Fruit fly (Drosophila melanogaster) whole organism, wandering third instar larva: Measurements from ENCODE around the gene CG15471.

ENCODE experiments used
- Abd-B ChIP-seq: fragments of >200 bp; optimal IDR thresholded peaks from 2 replicates; lab custom pipeline; 2017; ENCODE audit warnings: missing biosample characterization, missing genetic modification characterization
- CrebA ChIP-seq: fragments of 200-800 bp; sonication (Bioruptor generic); optimal IDR thresholded peaks from 2 replicates; lab custom pipeline; 2016; ENCODE audit warnings: missing biosample characterization, mild to moderate bottlenecking, missing genetic modification characterization, borderline replicate concordance
- Hr83 ChIP-seq: fragments of 200-300 bp; sonication (Bioruptor generic); optimal IDR thresholded peaks from 2 replicates; lab custom pipeline; 2016; ENCODE audit warnings: missing biosample characterization, mild to moderate bottlenecking, missing genetic modification characterization, moderate library complexity; ENCODE audit not compliant: poor library complexity, severe bottlenecking
- Jra ChIP-seq: sonication (Bioruptor generic); optimal IDR thresholded peaks from 2 replicates; lab custom pipeline; 2016; ENCODE audit warnings: missing biosample characterization, missing genetic modification characterization
- N ChIP-seq: fragments of >200 bp; optimal IDR thresholded peaks from 2 replicates; lab custom pipeline; 2018; ENCODE audit warnings: missing biosample characterization, missing external identifiers, missing genetic modification characterization
- Rel ChIP-seq, 2 experiments: fragments of 200-800 bp; sonication (Bioruptor generic) in 1 of 2; optimal IDR thresholded peaks; 2 replicates in 1 of 2; 3 replicates in 1 of 2; lab custom pipeline; 2016 to 2019; ENCODE audit warnings: mild to moderate bottlenecking in 2 of 2, missing biosample characterization in 2 of 2, missing genetic modification characterization in 2 of 2, moderate library complexity in 1 of 2
- Sp1 ChIP-seq: fragments of 200-800 bp; sonication (Bioruptor generic); optimal IDR thresholded peaks from 3 replicates; lab custom pipeline; 2019; ENCODE audit warnings: missing biosample characterization, mild to moderate bottlenecking, missing genetic modification characterization, moderate library complexity
- Vsx2 ChIP-seq: fragments of 200-300, 225-300 bp; sonication (Bioruptor generic); optimal IDR thresholded peaks from 2 replicates; lab custom pipeline; 2018; ENCODE audit warnings: missing biosample characterization, missing genetic modification characterization; ENCODE audit not compliant: partially characterized antibody
- br ChIP-seq: fragments of 200-800 bp; sonication (Bioruptor generic); optimal IDR thresholded peaks from 2 replicates; lab custom pipeline; 2016; ENCODE audit warnings: missing biosample characterization, missing genetic modification characterization
- brk ChIP-seq: fragments of 200-800 bp; sonication (Bioruptor generic); optimal IDR thresholded peaks from 2 replicates; lab custom pipeline; 2016; ENCODE audit warnings: missing biosample characterization, mild to moderate bottlenecking, missing genetic modification characterization
- dl ChIP-seq, 2 experiments: fragments of 175-275, 200-275 bp in 1 of 2; fragments of 200-275 bp in 1 of 2; sonication (Bioruptor generic); optimal IDR thresholded peaks; lab custom pipeline; 2018; ENCODE audit warnings: mild to moderate bottlenecking in 2 of 2, missing biosample characterization in 2 of 2, missing genetic modification characterization in 2 of 2, moderate library complexity in 2 of 2; ENCODE audit not compliant: partially characterized antibody in 2 of 2, insufficient read depth in 1 of 2
- dmrt93B ChIP-seq: fragments of 200-800 bp; sonication (Bioruptor generic); optimal IDR thresholded peaks from 2 replicates; lab custom pipeline; 2018; ENCODE audit warnings: missing biosample characterization, mild to moderate bottlenecking, missing genetic modification characterization
- ey ChIP-seq: fragments of 200-800 bp; sonication (Bioruptor generic); optimal IDR thresholded peaks from 2 replicates; lab custom pipeline; 2016; ENCODE audit warnings: missing biosample characterization, missing genetic modification characterization
- foxo ChIP-seq, 2 experiments: fragments of 200-800 bp; sonication (Bioruptor generic); optimal IDR thresholded peaks; 2 replicates in 1 of 2; 3 replicates in 1 of 2; lab custom pipeline; 2016 to 2017; ENCODE audit warnings: missing biosample characterization in 2 of 2, missing genetic modification characterization in 2 of 2
- fru ChIP-seq: fragments of 200-800 bp; sonication (Bioruptor generic); optimal IDR thresholded peaks from 3 replicates; lab custom pipeline; 2016; ENCODE audit warnings: missing biosample characterization, mild to moderate bottlenecking, missing genetic modification characterization
- h ChIP-seq: fragments of 200-800 bp; sonication (Bioruptor generic); optimal IDR thresholded peaks from 3 replicates; lab custom pipeline; 2016; ENCODE audit warnings: missing biosample characterization, mild to moderate bottlenecking, missing genetic modification characterization
- jim ChIP-seq: fragments of 175-275, 200-325 bp; sonication (Bioruptor generic); optimal IDR thresholded peaks from 2 replicates; lab custom pipeline; 2016; ENCODE audit warnings: missing biosample characterization, mild to moderate bottlenecking, missing genetic modification characterization
- lola ChIP-seq: fragments of >200 bp; optimal IDR thresholded peaks from 2 replicates; lab custom pipeline; 2017; ENCODE audit warnings: missing biosample characterization, missing genetic modification characterization
- psq ChIP-seq: fragments of 200-800 bp; sonication (Bioruptor generic); optimal IDR thresholded peaks from 3 replicates; lab custom pipeline; 2017; ENCODE audit warnings: missing biosample characterization, mild to moderate bottlenecking, missing genetic modification characterization, moderate library complexity
- sage ChIP-seq: fragments of 200-800 bp; sonication (Bioruptor generic); optimal IDR thresholded peaks from 2 replicates; lab custom pipeline; 2016; ENCODE audit warnings: missing biosample characterization, mild to moderate bottlenecking, missing genetic modification characterization
- tai ChIP-seq: sonication (Bioruptor generic); optimal IDR thresholded peaks from 2 replicates; lab custom pipeline; 2016; ENCODE audit warnings: missing biosample characterization, missing genetic modification characterization

Gene CG15471

dm6 chrX:4777275-4777674, 5.3 kb downstream of the CG15471 start, which contains the start of gene CG2871:
Gene CG2871 (minus strand): TSS chrX:4777375.
- TF ChIP-seq dl (GFP tag; optimal IDR thresholded peaks at IDR 0.05; lab: Kevin White, UChicago; ENCODE audit: insufficient read depth in 1 of 2, partially characterized antibody in 2 of 2): no peak
- no peak for TF ChIP-seq Hr83
- TF ChIP-seq Vsx2 (GFP tag; lab: Kevin White, UChicago): no peak
- no peak for TF ChIP-seq N
- TF ChIP-seq psq (GFP tag; lab: Kevin White, UChicago): no peak
- TF ChIP-seq br (GFP tag; lab: Kevin White, UChicago): no peak
- no peak for TF ChIP-seq sage (GFP tag; lab: Kevin White, UChicago)
- TF ChIP-seq CrebA (GFP tag; lab: Kevin White, UChicago): no peak
- TF ChIP-seq Sp1 (GFP tag; lab: Kevin White, UChicago): no peak
- TF ChIP-seq foxo (GFP tag; optimal IDR thresholded peaks at IDR 0.05; lab: Kevin White, UChicago): no peak

dm6 chrX:4771488-4771887, 11.1 kb downstream of the CG15471 start, which contains the start of gene Klf15:
Gene Klf15 (minus strand): TSS chrX:4771588.
- TF ChIP-seq Rel (GFP tag; optimal IDR thresholded peaks at IDR 0.05; lab: Kevin White, UChicago) (no peak), Rel (tag; optimal IDR thresholded peaks at IDR 0.05; lab: Kevin White, UChicago) (no peak), jim (GFP tag; lab: Kevin White, UChicago) (no peak), fru (no peak), Abd-B (GFP tag; lab: Kevin White, UChicago) (no peak), lola (no peak), dl (GFP tag; optimal IDR thresholded peaks at IDR 0.05; lab: Kevin White, UChicago; ENCODE audit: insufficient read depth in 1 of 2, partially characterized antibody in 2 of 2) (no peak), ey (no peak), h (no peak), dmrt93B (GFP tag; lab: Kevin White, UChicago) (no peak)

- TF ChIP-seq psq (GFP tag; lab: Kevin White, UChicago) (no peak), ey (no peak), Vsx2 (GFP tag; lab: Kevin White, UChicago) (no peak), Jra (GFP tag; lab: Kevin White, UChicago) (no peak)
Observed at dm6 chrX:4770037-4770436, 12.6 kb downstream of the CG15471 start, which contains the start of gene CG15472. Gene CG15472 (minus strand): TSS chrX:4770137.

- TF ChIP-seq brk (GFP tag; lab: Kevin White, UChicago) (no peak), foxo (GFP tag; optimal IDR thresholded peaks at IDR 0.05; lab: Kevin White, UChicago) (no peak), tai (GFP tag; lab: Kevin White, UChicago) (no peak)
Observed at dm6 chrX:4762267-4762666, 20.3 kb downstream of the CG15471 start.
